Worm (Caenorhabditis elegans): ENCODE results near the gene vps-33.1.

Gene vps-33.1

ce11 chrIII:8739786-8740185 is 39.1 kb downstream of the vps-33.1 start:
- TF ChIP-seq nhr-12 (tag; optimal IDR thresholded peaks at IDR 0.05) (no peak), skn-1 (tag; optimal IDR thresholded peaks at IDR 0.05) (no peak), nhr-129 (tag; optimal IDR thresholded peaks at IDR 0.05) (peak; percentile 68), nhr-237 (tag; optimal IDR thresholded peaks at IDR 0.05) (no peak), ztf-4 (tag; optimal IDR thresholded peaks at IDR 0.05) (peak; percentile 32), lsy-2 (tag; optimal IDR thresholded peaks at IDR 0.05) (peak in 1 of 2 experiments; percentile 26), nhr-6 (tag; optimal IDR thresholded peaks at IDR 0.05) (no peak), C34F6.9 (tag; optimal IDR thresholded peaks at IDR 0.05) (peak; percentile 40)

DNA sequence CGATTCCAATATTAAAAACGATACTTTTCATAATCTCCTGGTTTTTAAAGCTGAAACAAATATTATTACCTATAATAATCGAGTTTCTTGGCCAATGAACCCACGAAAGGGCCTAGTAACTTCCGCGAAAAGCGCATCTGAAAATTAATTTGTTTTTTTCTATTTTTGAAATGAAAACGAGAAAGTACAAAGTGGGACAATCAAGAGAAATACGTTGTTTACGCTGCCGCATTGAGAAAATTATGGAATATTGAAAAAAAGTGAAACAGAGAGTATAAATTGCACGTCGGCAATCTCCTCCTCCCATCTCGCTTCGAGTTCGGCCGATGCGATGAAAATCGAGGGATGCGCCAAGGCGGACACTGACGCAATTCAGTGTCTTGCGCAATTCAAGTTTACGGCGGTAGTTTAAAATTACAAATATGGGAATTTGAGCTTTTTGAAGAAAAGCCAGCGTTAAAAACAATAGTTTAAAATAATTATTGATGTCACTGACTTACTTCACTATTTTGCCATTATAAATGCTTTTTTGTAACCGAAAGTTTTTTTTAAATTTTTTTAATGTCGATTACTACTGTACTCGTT is 40.6 kb downstream of the vps-33.1 start, which contains the start of gene pdhk-2:
Gene pdhk-2, minus strand, starts transcription at position 137 of the 585 bp plus-strand sequence.
- TF ChIP-seq aly-2 (tag; optimal IDR thresholded peaks at IDR 0.05) (no peak), sma-3 (GFP tag; optimal IDR thresholded peaks at IDR 0.05) (peak; percentile 93), zag-1 (tag; optimal IDR thresholded peaks at IDR 0.05) (peak; percentile 91), nhr-129 (tag; optimal IDR thresholded peaks at IDR 0.05) (peak; percentile 92), ama-1 (optimal IDR thresholded peaks at IDR 0.05) (peak; percentile 45), mdl-1 (tag; optimal IDR thresholded peaks at IDR 0.05) (peak in 1 of 2 experiments; percentile 66), unc-62 (GFP tag; optimal IDR thresholded peaks at IDR 0.05) (peak; percentile 57), nhr-23 (tag; optimal IDR thresholded peaks at IDR 0.05) (no peak), lin-11 (tag; optimal IDR thresholded peaks at IDR 0.05) (peak; percentile 92), ztf-1 (GFP tag; conservative IDR thresholded peaks at IDR 0.05) (no peak), nhr-77 (tag; optimal IDR thresholded peaks at IDR 0.05) (peak; percentile 85), nhr-12 (tag; optimal IDR thresholded peaks at IDR 0.05) (peak; percentile 8), nhr-11 (tag; optimal IDR thresholded peaks at IDR 0.05) (no peak), mbf-1 (tag; optimal IDR thresholded peaks at IDR 0.05) (no peak), ZK546.5 (tag; optimal IDR thresholded peaks at IDR 0.05) (peak; percentile 64), nhr-25 (tag; optimal IDR thresholded peaks at IDR 0.05) (peak; percentile 93), lin-13 (GFP tag; optimal IDR thresholded peaks at IDR 0.05) (peak; percentile 92), dmd-4 (tag; optimal IDR thresholded peaks at IDR 0.05) (no peak), sem-4 (tag; optimal IDR thresholded peaks at IDR 0.05) (peak; percentile 90), blmp-1 (tag; optimal IDR thresholded peaks at IDR 0.05; ENCODE audit: insufficient read depth) (peak; percentile 47), elt-1 (tag; optimal IDR thresholded peaks at IDR 0.05) (no peak), ztf-4 (tag; optimal IDR thresholded peaks at IDR 0.05) (peak; percentile 90), gmeb-1 (tag; optimal IDR thresholded peaks at IDR 0.05) (peak; percentile 99), C34F6.9 (tag; optimal IDR thresholded peaks at IDR 0.05) (peak; percentile 98), sma-9 (GFP tag; optimal IDR thresholded peaks at IDR 0.05) (peak; percentile 95), sma-9 (tag; optimal IDR thresholded peaks at IDR 0.05) (no peak), R02D3.7 (tag; optimal IDR thresholded peaks at IDR 0.05) (peak; percentile 71), ztf-11 (tag; optimal IDR thresholded peaks at IDR 0.05) (peak; percentile 43), alr-1 (tag; optimal IDR thresholded peaks at IDR 0.05) (no peak), ceh-82 (tag; optimal IDR thresholded peaks at IDR 0.05) (peak; percentile 77), nhr-21 (tag; optimal IDR thresholded peaks at IDR 0.05) (peak; percentile 89), peb-1 (tag; optimal IDR thresholded peaks at IDR 0.05) (no peak), egl-27 (tag; optimal IDR thresholded peaks at IDR 0.05) (peak; percentile 87), unc-39 (tag; optimal IDR thresholded peaks at IDR 0.05) (no peak), elt-3 (tag; optimal IDR thresholded peaks at IDR 0.05) (no peak), unc-55 (GFP tag; optimal IDR thresholded peaks at IDR 0.05) (peak; percentile 99), nhr-6 (tag; optimal IDR thresholded peaks at IDR 0.05) (peak; percentile 75), skn-1 (tag; optimal IDR thresholded peaks at IDR 0.05) (no peak), Y55F3AM.14 (GFP tag; optimal IDR thresholded peaks at IDR 0.05) (peak; percentile 65), crh-2 (tag; optimal IDR thresholded peaks at IDR 0.05) (peak; percentile 95), mab-5 (tag; optimal IDR thresholded peaks at IDR 0.05) (peak; percentile 92), F13H6.1 (tag; optimal IDR thresholded peaks at IDR 0.05) (peak; percentile 94), ceh-16 (tag; optimal IDR thresholded peaks at IDR 0.05) (peak; percentile 92), fos-1 (tag; optimal IDR thresholded peaks at IDR 0.05) (peak; percentile 89), lin-39 (tag; optimal IDR thresholded peaks at IDR 0.05) (no peak), nhr-237 (tag; optimal IDR thresholded peaks at IDR 0.05) (no peak), lsy-2 (tag; optimal IDR thresholded peaks at IDR 0.05) (peak; percentile 92 to 96), nhr-10 (tag; optimal IDR thresholded peaks at IDR 0.05) (peak; percentile 75), snpc-4 (tag; optimal IDR thresholded peaks at IDR 0.05) (peak; percentile 61)

All from whole organism, L2 larva.